Worm (Caenorhabditis elegans) whole organism, L4/young adult: Measurements from ENCODE around the gene faah-6.

Experiments used
- W03F9.2 ChIP-seq: fragments of 150-350 bp; optimal IDR thresholded peaks from 2 replicates; lab custom pipeline; 2014; ENCODE audit warnings: missing biosample characterization, missing genetic modification characterization
- dao-5 ChIP-seq: sonication (generic microtip); optimal IDR thresholded peaks from 2 replicates; lab custom pipeline; 2016; ENCODE audit warnings: missing genotype, missing genetic modification characterization, moderate library complexity, missing compliant biosample characterization
- him-1 ChIP-seq: sonication (generic microtip); optimal IDR thresholded peaks from 2 replicates; lab custom pipeline; 2016; ENCODE audit warnings: missing genotype, missing genetic modification reagents, missing genetic modification characterization, missing compliant biosample characterization

- TF ChIP-seq dao-5 (tag; lab: Kevin White, UChicago) (no peak), him-1 (no peak), W03F9.2 (tag; lab: Kevin White, UChicago) (no peak)
Measured at ce11 chrIII:11683790-11684189, 33.5 kb downstream of the faah-6 start.
